Worm (Caenorhabditis elegans) whole organism, midembryonic: ENCODE measurements around the gene C29F7.3.

Experiments
- T22C8.4 ChIP-seq: fragments of 200-800 bp; sonication (Bioruptor generic); IDR thresholded peaks from 2 replicates; pipeline ENCODE4 v1.3.6; 2022; ENCODE audit warnings: missing genetic modification characterization, missing compliant biosample characterization
- cog-1 ChIP-seq: sonication (generic microtip); optimal IDR thresholded peaks from 2 replicates; lab custom pipeline; 2016; ENCODE audit warnings: missing genetic modification characterization, missing compliant biosample characterization
- flt-1 ChIP-seq: fragments of 200-800 bp; sonication (Bioruptor generic); IDR thresholded peaks from 2 replicates; pipeline ENCODE4 v1.3.6; 2022; ENCODE audit warnings: missing genetic modification characterization, missing compliant biosample characterization
- med-1 ChIP-seq: sonication (generic microtip); optimal IDR thresholded peaks from 2 replicates; lab custom pipeline; 2017; ENCODE audit warnings: missing genetic modification characterization, mild to moderate bottlenecking, missing compliant biosample characterization, antibody characterized with exemption, missing genetic modification reagents; ENCODE audit not compliant: insufficient read depth
- ref-1 ChIP-seq: fragments of 200-800 bp; sonication (Bioruptor generic); conservative IDR thresholded peaks from 2 replicates; pipeline ENCODE4 v1.3.6; 2022; ENCODE audit warnings: missing genetic modification reagents, missing genetic modification characterization, missing compliant biosample characterization
- tab-1 ChIP-seq: fragments of 200-800 bp; sonication (Bioruptor generic); IDR thresholded peaks from 2 replicates; pipeline ENCODE4 v1.3.6; 2022; ENCODE audit warnings: missing genetic modification characterization, missing compliant biosample characterization
- ztf-23 ChIP-seq: fragments of 200-800 bp; sonication (Bioruptor generic); IDR thresholded peaks from 2 replicates; pipeline ENCODE4 v1.3.6; 2022; ENCODE audit warnings: missing genetic modification reagents, missing genetic modification characterization, missing compliant biosample characterization
- ztf-29 ChIP-seq: fragments of 200-800 bp; sonication (Bioruptor generic); IDR thresholded peaks from 2 replicates; pipeline ENCODE4 v1.3.6; 2022; ENCODE audit warnings: missing genetic modification reagents, missing genetic modification characterization, missing compliant biosample characterization

DNA sequence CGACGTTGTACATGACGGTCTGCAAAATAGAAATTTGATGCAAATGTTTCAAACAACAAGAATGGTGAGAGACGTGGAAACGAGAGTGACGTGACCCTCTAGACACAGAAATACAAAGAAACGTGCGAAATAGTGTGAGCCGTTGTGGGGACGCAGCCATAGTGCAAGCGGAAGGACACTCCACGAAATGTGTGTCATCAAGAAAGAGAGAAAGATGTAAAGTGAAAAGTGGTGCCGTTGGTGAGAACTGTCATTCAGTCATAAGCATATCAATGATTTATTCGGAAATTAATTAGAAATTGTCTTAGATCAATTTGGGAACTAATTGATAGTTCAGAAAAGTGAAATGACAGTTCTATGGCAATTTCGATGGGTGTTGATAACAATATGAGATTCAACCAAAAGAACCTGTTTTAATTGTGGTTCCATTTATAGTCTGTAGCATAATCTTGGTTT lies at the start of gene C29F7.3:
- TF ChIP-seq flt-1 (GFP tag; lab: Robert Waterston, UW), result no peak
- peak; percentile 58 for TF ChIP-seq cog-1 (tag; lab: Kevin White, UChicago)
- TF ChIP-seq ref-1 (GFP tag; lab: Robert Waterston, UW), result no peak
- no peak for TF ChIP-seq tab-1 (GFP tag; lab: Robert Waterston, UW)
- no peak for TF ChIP-seq T22C8.4 (GFP tag; lab: Robert Waterston, UW)
- TF ChIP-seq ztf-23 (GFP tag; lab: Robert Waterston, UW), result no peak
- no peak for TF ChIP-seq med-1 (GFP tag; lab: Kevin White, UChicago)
- no peak for TF ChIP-seq ztf-29 (GFP tag; lab: Robert Waterston, UW)
